Comparison of ENCODE assay signal across 1 fruit fly cellular context in genomic region chr3R:17048867-17049266, dm6.
A peak's percentile ranks its signal among the peaks of the same experiment; 100 is the strongest.
TF ChIP-seq lines count a peak whose summit lies in the region.

No protein-coding gene starts in this region.

TF ChIP-seq in whole organism, embryonic, 481 proteins besides CTCF, POLR2A, EP300 and RAD21 (continued from another document and continues in another):
- TF ChIP-seq CG15073 (GFP tag; optimal IDR thresholded peaks at IDR 0.05; lab: Kevin White, UChicago), result no peak
- no peak for TF ChIP-seq tin (GFP tag; optimal IDR thresholded peaks at IDR 0.05; lab: Kevin White, UChicago)
- TF ChIP-seq CG15011 (GFP tag; optimal IDR thresholded peaks at IDR 0.05; lab: Kevin White, UChicago), result no peak
- peak; percentile 3 for TF ChIP-seq CG6813 (GFP tag; optimal IDR thresholded peaks at IDR 0.05; lab: Kevin White, UChicago)
- no peak for TF ChIP-seq CG7786 (GFP tag; optimal IDR thresholded peaks at IDR 0.05; lab: Kevin White, UChicago)
- TF ChIP-seq slp2 (GFP tag; optimal IDR thresholded peaks at IDR 0.05; lab: Kevin White, UChicago), result no peak
- TF ChIP-seq CG3163 (GFP tag; optimal IDR thresholded peaks at IDR 0.05; lab: Kevin White, UChicago), result no peak
- TF ChIP-seq Bgb (GFP tag; IDR thresholded peaks at IDR 0.05; lab: Robert Waterston, UW; ENCODE audit: partially characterized antibody), result no peak
- no peak for TF ChIP-seq Ravus (GFP tag; IDR thresholded peaks at IDR 0.05; lab: Robert Waterston, UW)
- no peak for TF ChIP-seq Atf3 (GFP tag; optimal IDR thresholded peaks at IDR 0.05; lab: Kevin White, UChicago)
- TF ChIP-seq NfI (GFP tag; optimal IDR thresholded peaks at IDR 0.05; lab: Kevin White, UChicago), result no peak
- no peak for TF ChIP-seq eyg (GFP tag; optimal IDR thresholded peaks at IDR 0.05; lab: Kevin White, UChicago)
- TF ChIP-seq Dp (GFP tag; optimal IDR thresholded peaks at IDR 0.05; lab: Kevin White, UChicago), result no peak
- TF ChIP-seq Bdp1 (GFP tag; optimal IDR thresholded peaks at IDR 0.05; lab: Kevin White, UChicago), result no peak
- TF ChIP-seq Bteb2 (GFP tag; optimal IDR thresholded peaks at IDR 0.05; lab: Kevin White, UChicago), result no peak
- TF ChIP-seq CG10979 (tag; optimal IDR thresholded peaks at IDR 0.05; lab: Kevin White, UChicago), result peak; percentile 35
- no peak for TF ChIP-seq CG10267 (tag; optimal IDR thresholded peaks at IDR 0.05; lab: Kevin White, UChicago)
- TF ChIP-seq Gug (GFP tag; IDR thresholded peaks at IDR 0.05; lab: Robert Waterston, UW), result no peak
- no peak for TF ChIP-seq trem (tag; optimal IDR thresholded peaks at IDR 0.05; lab: Kevin White, UChicago)
- no peak for TF ChIP-seq maf-S (GFP tag; optimal IDR thresholded peaks at IDR 0.05; lab: Kevin White, UChicago)
- no peak for TF ChIP-seq CG2116 (GFP tag; optimal IDR thresholded peaks at IDR 0.05; lab: Kevin White, UChicago)
- peak; percentile 51; the same call in 1 of the 2 replicates for TF ChIP-seq esg (GFP tag; conservative IDR thresholded peaks at IDR 0.05; lab: Robert Waterston, UW)
- TF ChIP-seq CrebB (tag; optimal IDR thresholded peaks at IDR 0.05; lab: Kevin White, UChicago), result no peak
- TF ChIP-seq CG17361 (GFP tag; IDR thresholded peaks at IDR 0.05; lab: Robert Waterston, UW), result peak; percentile 63
- no peak for TF ChIP-seq crc (GFP tag; optimal IDR thresholded peaks at IDR 0.05; lab: Kevin White, UChicago)
- no peak for TF ChIP-seq sug (tag; optimal IDR thresholded peaks at IDR 0.05; lab: Kevin White, UChicago)
- TF ChIP-seq CG8924 (tag; optimal IDR thresholded peaks at IDR 0.05; lab: Kevin White, UChicago), result peak; percentile 13
- no peak for TF ChIP-seq mld (GFP tag; IDR thresholded peaks at IDR 0.05; lab: Robert Waterston, UW; ENCODE audit: partially characterized antibody)
- no peak for TF ChIP-seq CG7271 (tag; optimal IDR thresholded peaks at IDR 0.05; lab: Kevin White, UChicago)
- no peak for TF ChIP-seq CG42726 (GFP tag; IDR thresholded peaks at IDR 0.05; lab: Robert Waterston, UW; ENCODE audit: partially characterized antibody)
- no peak for TF ChIP-seq NC2α (GFP tag; optimal IDR thresholded peaks at IDR 0.05; lab: Kevin White, UChicago)
- no peak for TF ChIP-seq CG33213 (GFP tag; optimal IDR thresholded peaks at IDR 0.05; lab: Kevin White, UChicago)
- peak; percentile 26 for TF ChIP-seq phol (tag; optimal IDR thresholded peaks at IDR 0.05; lab: Kevin White, UChicago)
- TF ChIP-seq Dek (tag; optimal IDR thresholded peaks at IDR 0.05; lab: Kevin White, UChicago), result peak; percentile 5
- no peak for TF ChIP-seq GATAe (GFP tag; conservative IDR thresholded peaks at IDR 0.05; lab: Robert Waterston, UW)
- no peak for TF ChIP-seq ab (GFP tag; optimal IDR thresholded peaks at IDR 0.05; lab: Kevin White, UChicago)
- TF ChIP-seq az2 (GFP tag; optimal IDR thresholded peaks at IDR 0.05; lab: Kevin White, UChicago), result peak; percentile 23
- TF ChIP-seq E2f2 (GFP tag; IDR thresholded peaks at IDR 0.05; lab: Robert Waterston, UW), result no peak; the same call in 1 of the 2 replicates
- peak; percentile 40 for TF ChIP-seq CoRest (tag; optimal IDR thresholded peaks at IDR 0.05; lab: Kevin White, UChicago)
- no peak for TF ChIP-seq kah (GFP tag; optimal IDR thresholded peaks at IDR 0.05; lab: Kevin White, UChicago)
- no peak for TF ChIP-seq cwo (GFP tag; optimal IDR thresholded peaks at IDR 0.05; lab: Kevin White, UChicago)
- no peak for TF ChIP-seq Scr (GFP tag; IDR thresholded peaks at IDR 0.05; lab: Robert Waterston, UW; ENCODE audit: partially characterized antibody)
- TF ChIP-seq ttk (GFP tag; IDR thresholded peaks at IDR 0.05; lab: Robert Waterston, UW), result 0 out of 2 replicates have a peak, but pooled peaks have one; percentile 35
- no peak for TF ChIP-seq nom (GFP tag; optimal IDR thresholded peaks at IDR 0.05; lab: Kevin White, UChicago)
- TF ChIP-seq pnt (GFP tag; optimal IDR thresholded peaks at IDR 0.05; lab: Kevin White, UChicago), result no peak
- peak; percentile 41; the same call in 1 of the 2 replicates for TF ChIP-seq Atf6 (GFP tag; IDR thresholded peaks at IDR 0.05; lab: Robert Waterston, UW)
- no peak for TF ChIP-seq CG34224 (GFP tag; IDR thresholded peaks at IDR 0.05; lab: Robert Waterston, UW; ENCODE audit: partially characterized antibody)
- no peak for TF ChIP-seq shn (GFP tag; optimal IDR thresholded peaks at IDR 0.05; lab: Kevin White, UChicago)
- no peak for TF ChIP-seq gcm2 (GFP tag; optimal IDR thresholded peaks at IDR 0.05; lab: Kevin White, UChicago)
- no peak for TF ChIP-seq CG4854 (GFP tag; optimal IDR thresholded peaks at IDR 0.05; lab: Kevin White, UChicago)
- TF ChIP-seq CG15479 (GFP tag; optimal IDR thresholded peaks at IDR 0.05; lab: Kevin White, UChicago), result no peak
- no peak for TF ChIP-seq tll (GFP tag; optimal IDR thresholded peaks at IDR 0.05; lab: Kevin White, UChicago)
- no peak for TF ChIP-seq pho (GFP tag; optimal IDR thresholded peaks at IDR 0.05; lab: Kevin White, UChicago)
- TF ChIP-seq ind (GFP tag; optimal IDR thresholded peaks at IDR 0.05; lab: Kevin White, UChicago), result no peak
- TF ChIP-seq CG18011 (GFP tag; optimal IDR thresholded peaks at IDR 0.05; lab: Kevin White, UChicago), result no peak
- TF ChIP-seq Kr (GFP tag; optimal IDR thresholded peaks at IDR 0.05; lab: Kevin White, UChicago), result no peak
- no peak for TF ChIP-seq CG11695 (GFP tag; IDR thresholded peaks at IDR 0.05; lab: Robert Waterston, UW)
- peak; percentile 52 for TF ChIP-seq grau (tag; optimal IDR thresholded peaks at IDR 0.05; lab: Kevin White, UChicago)
- TF ChIP-seq Eip74EF (GFP tag; optimal IDR thresholded peaks at IDR 0.05; lab: Kevin White, UChicago), result no peak
- TF ChIP-seq peb (GFP tag; IDR thresholded peaks at IDR 0.05; lab: Robert Waterston, UW), result no peak
- TF ChIP-seq vvl (GFP tag; IDR thresholded peaks at IDR 0.05; lab: Robert Waterston, UW), result peak; percentile 20; the same call in 1 of the 2 replicates
- TF ChIP-seq so (GFP tag; IDR thresholded peaks at IDR 0.05; lab: Robert Waterston, UW), result 0 out of 3 replicates have a peak, but pooled peaks have one; percentile 12
- no peak for TF ChIP-seq fd102C (GFP tag; optimal IDR thresholded peaks at IDR 0.05; lab: Kevin White, UChicago)
- TF ChIP-seq CG10565 (GFP tag; optimal IDR thresholded peaks at IDR 0.05; lab: Kevin White, UChicago), result no peak
- no peak for TF ChIP-seq CG10654 (GFP tag; optimal IDR thresholded peaks at IDR 0.05; lab: Kevin White, UChicago)
- TF ChIP-seq CG2712 (tag; optimal IDR thresholded peaks at IDR 0.05; lab: Kevin White, UChicago), result peak; percentile 64
- TF ChIP-seq wdn (GFP tag; IDR thresholded peaks at IDR 0.05; lab: Robert Waterston, UW), result no peak
- TF ChIP-seq fru (optimal IDR thresholded peaks at IDR 0.05; lab: Kevin White, UChicago), result no peak
- TF ChIP-seq CG10274 (GFP tag; optimal IDR thresholded peaks at IDR 0.05; lab: Kevin White, UChicago), result no peak
- no peak for TF ChIP-seq Sin3A (optimal IDR thresholded peaks at IDR 0.05; lab: Kevin White, UChicago)
- TF ChIP-seq CG11085 (GFP tag; IDR thresholded peaks at IDR 0.05; lab: Robert Waterston, UW), result no peak
- TF ChIP-seq CG1832 (GFP tag; optimal IDR thresholded peaks at IDR 0.05; lab: Kevin White, UChicago), result no peak
- no peak for TF ChIP-seq Jarid2 (GFP tag; optimal IDR thresholded peaks at IDR 0.05; lab: Kevin White, UChicago)
- no peak for TF ChIP-seq vnd (GFP tag; IDR thresholded peaks at IDR 0.05; lab: Robert Waterston, UW; ENCODE audit: partially characterized antibody)
- no peak for TF ChIP-seq Hr78 (GFP tag; optimal IDR thresholded peaks at IDR 0.05; lab: Kevin White, UChicago)
- TF ChIP-seq sens-2 (GFP tag; IDR thresholded peaks at IDR 0.05; lab: Robert Waterston, UW), result no peak
- no peak for TF ChIP-seq B-H1 (GFP tag; IDR thresholded peaks at IDR 0.05; lab: Robert Waterston, UW)
- no peak for TF ChIP-seq CG6175 (GFP tag; IDR thresholded peaks at IDR 0.05; lab: Robert Waterston, UW)
- no peak for TF ChIP-seq CG8281 (tag; optimal IDR thresholded peaks at IDR 0.05; lab: Kevin White, UChicago)
- peak in 1 of 2 experiments; percentile 42 for TF ChIP-seq bsh (GFP tag; optimal IDR thresholded peaks at IDR 0.05; lab: Kevin White, UChicago)
- TF ChIP-seq run (tag; optimal IDR thresholded peaks at IDR 0.05; lab: Kevin White, UChicago), result no peak
- no peak for TF ChIP-seq CG43689 (GFP tag; IDR thresholded peaks at IDR 0.05; lab: Robert Waterston, UW)
- TF ChIP-seq unc-4 (GFP tag; IDR thresholded peaks at IDR 0.05; lab: Robert Waterston, UW; ENCODE audit: partially characterized antibody), result no peak
- no peak for TF ChIP-seq ase (GFP tag; IDR thresholded peaks at IDR 0.05; lab: Robert Waterston, UW)
- no peak for TF ChIP-seq Tbp (GFP tag; optimal IDR thresholded peaks at IDR 0.05; lab: Kevin White, UChicago)
- TF ChIP-seq kay (GFP tag; optimal IDR thresholded peaks at IDR 0.05; lab: Kevin White, UChicago), result no peak
- 0 out of 2 replicates have a peak, but pooled peaks have one; percentile 41 for TF ChIP-seq Rfx (GFP tag; IDR thresholded peaks at IDR 0.05; lab: Robert Waterston, UW)
- TF ChIP-seq CG12391 (tag; optimal IDR thresholded peaks at IDR 0.05; lab: Kevin White, UChicago), result peak; percentile 50
- peak; percentile 26 for TF ChIP-seq CG9727 (GFP tag; optimal IDR thresholded peaks at IDR 0.05; lab: Kevin White, UChicago)
- TF ChIP-seq CG1233 (GFP tag; optimal IDR thresholded peaks at IDR 0.05; lab: Kevin White, UChicago), result no peak
- TF ChIP-seq wek (GFP tag; optimal IDR thresholded peaks at IDR 0.05; lab: Kevin White, UChicago), result no peak
- TF ChIP-seq CG7839 (tag; optimal IDR thresholded peaks at IDR 0.05; lab: Kevin White, UChicago), result no peak
- TF ChIP-seq Oli (tag; optimal IDR thresholded peaks at IDR 0.05; lab: Kevin White, UChicago), result peak; percentile 49
- no peak for TF ChIP-seq CG9215 (GFP tag; IDR thresholded peaks at IDR 0.05; lab: Robert Waterston, UW)
- TF ChIP-seq pzg (GFP tag; optimal IDR thresholded peaks at IDR 0.05; lab: Kevin White, UChicago), result no peak
- TF ChIP-seq inv (GFP tag; IDR thresholded peaks at IDR 0.05; lab: Robert Waterston, UW; ENCODE audit: partially characterized antibody), result no peak
- no peak for TF ChIP-seq CG1602 (GFP tag; optimal IDR thresholded peaks at IDR 0.05; lab: Kevin White, UChicago)
- no peak for TF ChIP-seq caup (GFP tag; optimal IDR thresholded peaks at IDR 0.05; lab: Kevin White, UChicago; ENCODE audit: severe bottlenecking)
- no peak for TF ChIP-seq CG7987 (GFP tag; optimal IDR thresholded peaks at IDR 0.05; lab: Kevin White, UChicago)
- TF ChIP-seq CG31441 (GFP tag; IDR thresholded peaks at IDR 0.05; lab: Robert Waterston, UW), result peak; percentile 69
- TF ChIP-seq CG7556 (GFP tag; optimal IDR thresholded peaks at IDR 0.05; lab: Kevin White, UChicago), result peak; percentile 68
- no peak for TF ChIP-seq CG6791 (GFP tag; IDR thresholded peaks at IDR 0.05; lab: Robert Waterston, UW; ENCODE audit: partially characterized antibody)
- TF ChIP-seq Xrp1 (GFP tag; IDR thresholded peaks at IDR 0.05; lab: Robert Waterston, UW), result peak; percentile 47
- peak; percentile 28 for TF ChIP-seq Hr3 (GFP tag; optimal IDR thresholded peaks at IDR 0.05; lab: Kevin White, UChicago)
- peak; percentile 25 for TF ChIP-seq CG17385 (GFP tag; optimal IDR thresholded peaks at IDR 0.05; lab: Kevin White, UChicago)
- no peak for TF ChIP-seq klu (GFP tag; IDR thresholded peaks at IDR 0.05; lab: Robert Waterston, UW)
- TF ChIP-seq CG13775 (GFP tag; optimal IDR thresholded peaks at IDR 0.05; lab: Kevin White, UChicago), result peak; percentile 31
- TF ChIP-seq seq (GFP tag; IDR thresholded peaks at IDR 0.05; lab: Robert Waterston, UW), result 0 out of 2 replicates have a peak, but pooled peaks have one; percentile 29
- no peak for TF ChIP-seq CG17802 (tag; optimal IDR thresholded peaks at IDR 0.05; lab: Kevin White, UChicago)
- no peak for TF ChIP-seq CG9609 (GFP tag; optimal IDR thresholded peaks at IDR 0.05; lab: Kevin White, UChicago)
- TF ChIP-seq CG7928 (GFP tag; optimal IDR thresholded peaks at IDR 0.05; lab: Kevin White, UChicago), result no peak
- no peak for TF ChIP-seq CkIIα-i1 (GFP tag; IDR thresholded peaks at IDR 0.05; lab: Robert Waterston, UW)
- no peak for TF ChIP-seq Dfd (GFP tag; optimal IDR thresholded peaks at IDR 0.05; lab: Kevin White, UChicago)
- no peak for TF ChIP-seq hbn (GFP tag; IDR thresholded peaks at IDR 0.05; lab: Robert Waterston, UW; ENCODE audit: partially characterized antibody)
- TF ChIP-seq Fer2 (tag; optimal IDR thresholded peaks at IDR 0.05; lab: Kevin White, UChicago), result no peak
- no peak for TF ChIP-seq H2.0 (GFP tag; IDR thresholded peaks at IDR 0.05; lab: Robert Waterston, UW)
- TF ChIP-seq CG14014 (GFP tag; IDR thresholded peaks at IDR 0.05; lab: Robert Waterston, UW), result no peak
- TF ChIP-seq ash1 (GFP tag; optimal IDR thresholded peaks at IDR 0.05; lab: Kevin White, UChicago), result no peak
- TF ChIP-seq btn (GFP tag; optimal IDR thresholded peaks at IDR 0.05; lab: Kevin White, UChicago), result no peak
- no peak for TF ChIP-seq D19B (GFP tag; optimal IDR thresholded peaks at IDR 0.05; lab: Kevin White, UChicago)
- TF ChIP-seq CG10959 (GFP tag; IDR thresholded peaks at IDR 0.05; lab: Robert Waterston, UW), result no peak
- TF ChIP-seq dmrt11E (tag; optimal IDR thresholded peaks at IDR 0.05; lab: Kevin White, UChicago), result peak; percentile 63
- no peak for TF ChIP-seq scrt (GFP tag; optimal IDR thresholded peaks at IDR 0.05; lab: Kevin White, UChicago)
- TF ChIP-seq Opbp (GFP tag; IDR thresholded peaks at IDR 0.05; lab: Robert Waterston, UW; ENCODE audit: partially characterized antibody), result no peak
- TF ChIP-seq Gsc (GFP tag; IDR thresholded peaks at IDR 0.05; lab: Robert Waterston, UW), result no peak
- TF ChIP-seq Atf-2 (GFP tag; optimal IDR thresholded peaks at IDR 0.05; lab: Kevin White, UChicago), result no peak
- peak; percentile 49 for TF ChIP-seq CG17829 (tag; optimal IDR thresholded peaks at IDR 0.05; lab: Kevin White, UChicago)
- 0 out of 2 replicates have a peak, but pooled peaks have one; percentile 12 for TF ChIP-seq lmd (GFP tag; IDR thresholded peaks at IDR 0.05; lab: Robert Waterston, UW)
- TF ChIP-seq Deaf1 (tag; optimal IDR thresholded peaks at IDR 0.05; lab: Kevin White, UChicago), result peak; percentile 43
- TF ChIP-seq z (GFP tag; IDR thresholded peaks at IDR 0.05; lab: Robert Waterston, UW), result no peak
- TF ChIP-seq danr (GFP tag; IDR thresholded peaks at IDR 0.05; lab: Robert Waterston, UW), result no peak
- TF ChIP-seq CG7372 (GFP tag; IDR thresholded peaks at IDR 0.05; lab: Robert Waterston, UW), result no peak
- 0 out of 2 replicates have a peak, but pooled peaks have one; percentile 11 for TF ChIP-seq CG5953 (GFP tag; IDR thresholded peaks at IDR 0.05; lab: Robert Waterston, UW)
- TF ChIP-seq E2f1 (GFP tag; IDR thresholded peaks at IDR 0.05; lab: Robert Waterston, UW), result 0 out of 2 replicates have a peak, but pooled peaks have one; percentile 19
- no peak for TF ChIP-seq Taf1 (GFP tag; IDR thresholded peaks at IDR 0.05; lab: Robert Waterston, UW)
